Fruit fly (Drosophila melanogaster): Measurements from ENCODE around the gene croc.

The croc gene

DNA sequence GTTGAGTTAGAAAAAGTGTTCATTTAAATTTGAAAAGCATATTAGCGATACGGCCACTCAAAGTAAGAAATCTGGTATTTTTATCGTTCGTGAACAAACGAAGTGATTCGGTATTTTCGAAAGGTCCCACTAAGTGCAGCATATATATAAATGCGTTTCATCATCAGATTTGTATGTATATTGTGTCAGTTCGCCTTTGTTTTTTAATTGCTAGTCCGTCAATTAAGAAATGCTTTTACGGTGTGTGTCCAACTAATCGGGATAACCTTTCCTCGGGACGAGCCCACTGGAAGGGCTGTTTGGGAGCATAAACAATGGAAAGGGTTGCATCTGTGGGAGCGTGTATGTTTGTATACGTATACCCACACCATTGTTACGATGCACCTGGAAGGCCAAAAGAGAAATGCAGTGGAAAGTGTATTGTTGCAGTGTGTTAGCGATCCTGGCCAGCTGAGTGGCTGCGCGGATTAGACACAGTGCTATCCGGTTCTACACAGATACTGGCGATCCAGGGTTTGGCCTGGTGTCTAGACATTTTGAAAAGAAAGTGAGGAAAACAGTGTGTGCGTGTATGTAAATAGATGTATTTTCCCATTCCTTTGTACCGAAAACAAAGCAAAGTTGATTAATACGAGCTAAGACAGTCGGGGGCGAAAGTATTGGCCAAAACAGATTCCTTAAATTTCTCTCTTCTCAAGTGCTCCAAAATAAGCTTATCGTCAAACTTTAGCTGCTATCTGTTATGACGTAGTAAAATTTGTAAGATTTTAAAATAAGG is 47.0 kb upstream of the croc start, which contains the start of gene CG7611 (continued):
- no peak for TF ChIP-seq Hmx (GFP tag; optimal IDR thresholded peaks at IDR 0.05)
- TF ChIP-seq emc (GFP tag; optimal IDR thresholded peaks at IDR 0.05): no peak
- no peak for TF ChIP-seq NFAT (GFP tag; IDR thresholded peaks at IDR 0.05)
- TF ChIP-seq Sox102F (GFP tag; optimal IDR thresholded peaks at IDR 0.05): no peak
- peak; percentile 22 for TF ChIP-seq bigmax (GFP tag; optimal IDR thresholded peaks at IDR 0.05)
- TF ChIP-seq lilli (GFP tag; optimal IDR thresholded peaks at IDR 0.05): no peak
- no peak for TF ChIP-seq gem (tag; optimal IDR thresholded peaks at IDR 0.05)
- no peak for TF ChIP-seq CG15514 (GFP tag; optimal IDR thresholded peaks at IDR 0.05)
- TF ChIP-seq ems (GFP tag; optimal IDR thresholded peaks at IDR 0.05): no peak
- TF ChIP-seq CG13287 (GFP tag; IDR thresholded peaks at IDR 0.05; ENCODE audit: partially characterized antibody): peak; percentile 27; the same call in 1 of the 2 replicates
- TF ChIP-seq hb (GFP tag; IDR thresholded peaks at IDR 0.05; ENCODE audit: partially characterized antibody): no peak
- TF ChIP-seq E2f2 (GFP tag; IDR thresholded peaks at IDR 0.05): peak; percentile 57
- TF ChIP-seq dpn (GFP tag; optimal IDR thresholded peaks at IDR 0.05): no peak
- TF ChIP-seq ERR (GFP tag; optimal IDR thresholded peaks at IDR 0.05): no peak
- peak; percentile 79 for TF ChIP-seq CG10431 (GFP tag; optimal IDR thresholded peaks at IDR 0.05)
- TF ChIP-seq CG14014 (GFP tag; IDR thresholded peaks at IDR 0.05): no peak
- no peak for TF ChIP-seq CG13296 (GFP tag; optimal IDR thresholded peaks at IDR 0.05)
- no peak for TF ChIP-seq Max (GFP tag; optimal IDR thresholded peaks at IDR 0.05)
- peak in 1 of 2 experiments; percentile 77 for TF ChIP-seq Pdp1 (GFP tag; optimal IDR thresholded peaks at IDR 0.05)
- no peak for TF ChIP-seq Hmr (GFP tag; optimal IDR thresholded peaks at IDR 0.05)
- no peak for TF ChIP-seq gsb-n (tag; optimal IDR thresholded peaks at IDR 0.05)
- peak; percentile 61 for TF ChIP-seq CG15073 (GFP tag; optimal IDR thresholded peaks at IDR 0.05)
- no peak for TF ChIP-seq CG16863 (GFP tag; optimal IDR thresholded peaks at IDR 0.05)
- TF ChIP-seq jing (GFP tag; optimal IDR thresholded peaks at IDR 0.05): no peak
- TF ChIP-seq CG15601 (tag; optimal IDR thresholded peaks at IDR 0.05): peak; percentile 1
- TF ChIP-seq CHES-1-like (GFP tag; optimal IDR thresholded peaks at IDR 0.05): no peak
- TF ChIP-seq Rfx (GFP tag; IDR thresholded peaks at IDR 0.05): no peak
- TF ChIP-seq CG9797 (GFP tag; optimal IDR thresholded peaks at IDR 0.05): peak; percentile 87
- no peak for TF ChIP-seq Sry-δ (GFP tag; optimal IDR thresholded peaks at IDR 0.05)
- TF ChIP-seq cg (GFP tag; optimal IDR thresholded peaks at IDR 0.05): peak; percentile 66
- TF ChIP-seq Dfd (GFP tag; optimal IDR thresholded peaks at IDR 0.05): no peak
- no peak for TF ChIP-seq Asciz (GFP tag; optimal IDR thresholded peaks at IDR 0.05)
- TF ChIP-seq crp (GFP tag; optimal IDR thresholded peaks at IDR 0.05): peak in 1 of 2 experiments; percentile 68
- TF ChIP-seq MESR4 (GFP tag; optimal IDR thresholded peaks at IDR 0.05): peak; percentile 97
- TF ChIP-seq Stat92E (GFP tag; optimal IDR thresholded peaks at IDR 0.05): peak in 1 of 3 experiments; percentile 13
- no peak for TF ChIP-seq CG4404 (GFP tag; IDR thresholded peaks at IDR 0.05)
- TF ChIP-seq grau (tag; optimal IDR thresholded peaks at IDR 0.05): no peak
- TF ChIP-seq Usf (GFP tag; optimal IDR thresholded peaks at IDR 0.05): no peak
- no peak for TF ChIP-seq inv (GFP tag; IDR thresholded peaks at IDR 0.05; ENCODE audit: partially characterized antibody)
- TF ChIP-seq CG11695 (GFP tag; IDR thresholded peaks at IDR 0.05): no peak
- TF ChIP-seq Hr78 (GFP tag; optimal IDR thresholded peaks at IDR 0.05): peak in 1 of 2 experiments; percentile 20
- peak; percentile 79 for TF ChIP-seq CG4617 (GFP tag; optimal IDR thresholded peaks at IDR 0.05; ENCODE audit: borderline replicate concordance)
- no peak for TF ChIP-seq tgo (GFP tag; IDR thresholded peaks at IDR 0.05)
- no peak for TF ChIP-seq CG8388 (GFP tag; optimal IDR thresholded peaks at IDR 0.05)
- no peak for TF ChIP-seq Ravus (GFP tag; IDR thresholded peaks at IDR 0.05)
- no peak for TF ChIP-seq esg (GFP tag; conservative IDR thresholded peaks at IDR 0.05)
- TF ChIP-seq CG17612 (GFP tag; IDR thresholded peaks at IDR 0.05): no peak
- TF ChIP-seq psq (GFP tag; optimal IDR thresholded peaks at IDR 0.05): no peak
